Fruit fly (Drosophila melanogaster): ENCODE data around the gene ntc.

DNA sequence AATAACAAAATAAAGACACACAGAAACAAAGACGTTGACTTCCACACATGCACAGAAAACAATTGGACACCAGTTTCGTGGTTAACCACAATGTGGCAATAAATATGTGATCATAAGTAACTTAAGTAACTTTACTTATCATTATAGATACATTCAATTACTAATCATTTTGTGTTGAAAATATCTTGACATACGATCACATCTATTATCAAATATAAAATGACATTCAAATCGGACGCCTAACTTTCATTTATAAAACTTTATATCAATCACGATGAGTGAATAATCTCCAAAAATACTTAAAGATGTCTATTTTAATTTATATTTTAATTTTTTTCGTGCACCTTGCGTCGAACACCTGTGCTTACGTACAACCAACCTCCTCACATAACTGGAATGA is 27.8 kb downstream of the ntc start:
- TF ChIP-seq CG7045 (GFP tag; optimal IDR thresholded peaks at IDR 0.05): no peak
- no peak for TF ChIP-seq kay (GFP tag; ENCODE audit: borderline replicate concordance)
- TF ChIP-seq CG33017 (tag; optimal IDR thresholded peaks at IDR 0.05): no peak
- TF ChIP-seq Hr96 (GFP tag; optimal IDR thresholded peaks at IDR 0.05): no peak
- no peak for TF ChIP-seq CG7101 (tag; optimal IDR thresholded peaks at IDR 0.05)
- no peak for TF ChIP-seq cnc (optimal IDR thresholded peaks at IDR 0.05)
- TF ChIP-seq toe (GFP tag; optimal IDR thresholded peaks at IDR 0.05): no peak
- TF ChIP-seq CG14711 (tag; optimal IDR thresholded peaks at IDR 0.05): no peak
- TF ChIP-seq CG1620 (GFP tag; optimal IDR thresholded peaks at IDR 0.05): no peak
